Worm (Caenorhabditis elegans) whole organism, early embryonic: ENCODE measurements around the gene hlh-14.

Experiments used
- F13C5.2 ChIP-seq: sonication (generic microtip); optimal IDR thresholded peaks from 2 replicates; lab custom pipeline; 2017; ENCODE audit warnings: mild to moderate bottlenecking, missing genetic modification characterization, inconsistent platforms, missing compliant biosample characterization
- ama-1 ChIP-seq: fragments of 150-350 bp; optimal IDR thresholded peaks from 2 replicates; lab custom pipeline; 2014
- ceh-13 ChIP-seq: fragments of 200-800 bp; sonication (Bioruptor generic); optimal IDR thresholded peaks from 2 replicates; lab custom pipeline; 2018; ENCODE audit warnings: mild to moderate bottlenecking, missing genetic modification characterization, missing compliant biosample characterization
- flt-1 ChIP-seq: fragments of 200-800 bp; sonication (Bioruptor generic); IDR thresholded peaks from 2 replicates; pipeline ENCODE4 v1.3.6; 2022; ENCODE audit warnings: missing genetic modification characterization, missing compliant biosample characterization
- hmbx-1 ChIP-seq: sonication (generic microtip); optimal IDR thresholded peaks from 2 replicates; lab custom pipeline; 2016; ENCODE audit warnings: mild to moderate bottlenecking, missing genetic modification characterization, missing compliant biosample characterization
- hmg-4 ChIP-seq: fragments of 200-800 bp; sonication (Bioruptor generic); optimal IDR thresholded peaks from 2 replicates; lab custom pipeline; 2018; ENCODE audit warnings: mild to moderate bottlenecking, missing genetic modification characterization, missing compliant biosample characterization
- hnd-1 ChIP-seq: sonication (generic microtip); optimal IDR thresholded peaks from 2 replicates; lab custom pipeline; 2016; ENCODE audit warnings: missing genetic modification characterization, missing compliant biosample characterization
- scrt-1 ChIP-seq: fragments of 200-800 bp; sonication (Bioruptor generic); IDR thresholded peaks from 2 replicates; pipeline ENCODE4 v1.3.6; 2022; ENCODE audit warnings: missing genetic modification characterization, missing compliant biosample characterization
- sea-1 ChIP-seq: fragments of 200-800 bp; sonication (Bioruptor generic); conservative IDR thresholded peaks from 2 replicates; pipeline ENCODE4 v1.3.6; 2022; ENCODE audit warnings: missing genetic modification characterization, missing compliant biosample characterization
- tbx-11 ChIP-seq: fragments of 200-800 bp; sonication (Bioruptor generic); IDR thresholded peaks from 2 replicates; pipeline ENCODE4 v1.3.6; 2022; ENCODE audit warnings: missing genetic modification characterization, missing compliant biosample characterization
- tbx-37 ChIP-seq: fragments of 200-800 bp; sonication (Bioruptor generic); conservative IDR thresholded peaks from 2 replicates; pipeline ENCODE4 v1.3.6; 2022; ENCODE audit warnings: missing genetic modification reagents, missing genetic modification characterization, missing compliant biosample characterization

DNA sequence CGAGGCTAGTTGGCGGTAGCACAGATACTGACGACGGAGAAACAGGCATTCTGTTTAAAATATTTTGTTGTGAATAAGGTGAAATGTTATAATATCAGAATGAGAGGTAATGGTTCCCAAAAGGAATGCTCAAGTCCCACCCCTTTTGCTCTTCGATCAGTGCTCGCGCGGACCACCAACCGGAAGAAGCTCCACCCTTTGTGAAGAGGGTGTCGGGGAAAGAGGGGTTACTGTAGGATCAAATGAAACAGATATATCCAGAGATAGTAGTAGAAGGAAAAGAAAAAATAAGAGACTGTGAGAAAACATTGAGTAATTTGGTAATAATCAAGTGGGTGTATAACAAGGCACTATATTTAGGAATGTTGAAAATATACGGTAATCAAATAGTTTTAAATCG, 35.4 kb upstream of the hlh-14 start, which contains the start of the genes dmd-5 and F10C1.1:
- no peak for TF ChIP-seq tbx-11 (GFP tag; lab: Robert Waterston, UW)
- TF ChIP-seq hmg-4 (GFP tag; lab: Kevin White, UChicago) = no peak
- no peak for TF ChIP-seq ceh-13 (GFP tag; lab: Kevin White, UChicago)
- TF ChIP-seq ama-1 (lab: Kevin White, UChicago) = no peak
- no peak for TF ChIP-seq scrt-1 (GFP tag; lab: Robert Waterston, UW)
- TF ChIP-seq flt-1 (GFP tag; lab: Robert Waterston, UW) = no peak
- no peak for TF ChIP-seq sea-1
- TF ChIP-seq F13C5.2 (tag; lab: Kevin White, UChicago) = no peak
- no peak for TF ChIP-seq tbx-37
- TF ChIP-seq hmbx-1 (tag; lab: Kevin White, UChicago) = no peak
- TF ChIP-seq hnd-1 (tag; lab: Kevin White, UChicago) = no peak
